Worm (Caenorhabditis elegans) whole organism, young adult: ENCODE measurements around the gene Y7A5A.7.

ENCODE experiments used
- F39B2.1 ChIP-seq: fragments of 200-800 bp; sonication (Bioruptor generic); IDR thresholded peaks from 2 replicates; pipeline ENCODE4 v1.3.6; 2022; ENCODE audit warnings: missing genetic modification reagents, missing genetic modification characterization, missing compliant biosample characterization
- F52B5.7 ChIP-seq: sonication (generic microtip); optimal IDR thresholded peaks from 2 replicates; lab custom pipeline; 2016; ENCODE audit warnings: mild to moderate bottlenecking, missing genetic modification characterization, missing compliant biosample characterization
- T07F8.4 ChIP-seq: sonication (generic microtip); optimal IDR thresholded peaks from 2 replicates; lab custom pipeline; 2016; ENCODE audit warnings: mild to moderate bottlenecking, missing genetic modification characterization, moderate library complexity, missing compliant biosample characterization
- Y95B8A.8 ChIP-seq: fragments of 200-800 bp; sonication (Bioruptor generic); IDR thresholded peaks from 2 replicates; pipeline ENCODE4 v1.3.6; 2022; ENCODE audit warnings: missing genetic modification reagents, missing genetic modification characterization, missing compliant biosample characterization
- ZK185.1 ChIP-seq: sonication (generic microtip); optimal IDR thresholded peaks from 2 replicates; lab custom pipeline; 2016; ENCODE audit warnings: mild to moderate bottlenecking, missing genetic modification characterization, missing compliant biosample characterization; ENCODE audit not compliant: poor library complexity, severe bottlenecking
- akir-1 ChIP-seq: fragments of 200-800 bp; sonication (Bioruptor generic); optimal IDR thresholded peaks from 2 replicates; lab custom pipeline; 2018; ENCODE audit warnings: mild to moderate bottlenecking, missing genetic modification characterization, moderate library complexity, missing compliant biosample characterization
- aptf-3 ChIP-seq: fragments of 200-800 bp; sonication (Bioruptor generic); IDR thresholded peaks from 2 replicates; pipeline ENCODE4 v1.3.6; 2022; ENCODE audit warnings: missing genetic modification characterization, missing compliant biosample characterization
- atf-7 ChIP-seq: sonication (generic microtip); optimal IDR thresholded peaks from 2 replicates; lab custom pipeline; 2017; ENCODE audit warnings: mild to moderate bottlenecking, missing genetic modification characterization, missing compliant biosample characterization
- attf-5 ChIP-seq: fragments of 200-800 bp; sonication (Bioruptor generic); optimal IDR thresholded peaks from 2 replicates; lab custom pipeline; 2018; ENCODE audit warnings: mild to moderate bottlenecking, missing genetic modification characterization, missing compliant biosample characterization
- cebp-1 ChIP-seq, 2 experiments: fragments of 200-800 bp in 1 of 2; sonication (Bioruptor generic) in 1 of 2; sonication (generic microtip) in 1 of 2; IDR thresholded peaks in 1 of 2; optimal IDR thresholded peaks in 1 of 2; 2 replicates each; pipeline versions ENCODE4 v1.3.6 to Lab custom; 2017 to 2022; ENCODE audit warnings: missing compliant biosample characterization in 2 of 2, missing genetic modification characterization in 2 of 2, mild to moderate bottlenecking in 1 of 2, missing genetic modification reagents in 1 of 2, moderate library complexity in 1 of 2
- dox-1 ChIP-seq: fragments of 200-800 bp; sonication (Bioruptor generic); IDR thresholded peaks from 2 replicates; pipeline ENCODE4 v1.3.6; 2022; ENCODE audit warnings: missing genetic modification reagents, missing genetic modification characterization, missing compliant biosample characterization
- efl-1 ChIP-seq: fragments of 150-350 bp; optimal IDR thresholded peaks from 2 replicates; lab custom pipeline; 2014; ENCODE audit warnings: missing biosample characterization, missing genetic modification reagents, missing genetic modification characterization
- let-607 ChIP-seq, 2 experiments: fragments of 200-800 bp in 1 of 2; sonication (Bioruptor generic) in 1 of 2; sonication (generic microtip) in 1 of 2; optimal IDR thresholded peaks; 2 replicates each; lab custom pipeline; 2016 to 2018; ENCODE audit warnings: mild to moderate bottlenecking in 2 of 2, missing compliant biosample characterization in 2 of 2, missing genetic modification characterization in 2 of 2, moderate library complexity in 2 of 2, missing genotype in 1 of 2
- lin-35 ChIP-seq, 3 experiments: fragments of 150-350 bp in 2 of 3; sonication (generic microtip) in 1 of 3; optimal IDR thresholded peaks; 2 replicates each; lab custom pipeline; 2014 to 2018; ENCODE audit warnings: missing biosample characterization in 3 of 3, missing genetic modification characterization in 3 of 3, missing genetic modification reagents in 3 of 3
- lir-1 ChIP-seq: fragments of 200-800 bp; sonication (Bioruptor generic); conservative IDR thresholded peaks from 2 replicates; pipeline ENCODE4 v1.3.6; 2022; ENCODE audit warnings: missing genetic modification reagents, missing genetic modification characterization, missing compliant biosample characterization
- lsl-1 ChIP-seq: fragments of 200-800 bp; sonication (Bioruptor generic); optimal IDR thresholded peaks from 2 replicates; lab custom pipeline; 2018; ENCODE audit warnings: mild to moderate bottlenecking, missing genetic modification characterization, moderate library complexity, missing compliant biosample characterization
- madf-10 ChIP-seq: sonication (generic microtip); optimal IDR thresholded peaks from 2 replicates; lab custom pipeline; 2016; ENCODE audit warnings: mild to moderate bottlenecking, missing genetic modification characterization, missing compliant biosample characterization
- madf-6 ChIP-seq: fragments of 200-800 bp; sonication (Bioruptor generic); IDR thresholded peaks from 2 replicates; pipeline ENCODE4 v1.3.6; 2022; ENCODE audit warnings: missing genetic modification reagents, missing genetic modification characterization, missing compliant biosample characterization
- mcd-1 ChIP-seq: fragments of 200-800 bp; sonication (Bioruptor generic); IDR thresholded peaks from 2 replicates; pipeline ENCODE4 v1.3.6; 2022; ENCODE audit warnings: missing genetic modification reagents, missing genetic modification characterization, missing compliant biosample characterization
- nfya-1 ChIP-seq: sonication (generic microtip); optimal IDR thresholded peaks from 2 replicates; lab custom pipeline; 2017; ENCODE audit warnings: antibody characterized with exemption, missing compliant biosample characterization, missing genetic modification characterization, borderline replicate concordance; ENCODE audit not compliant: insufficient read depth
- nfya-2 ChIP-seq: fragments of 200-800 bp; sonication (Bioruptor generic); IDR thresholded peaks from 2 replicates; pipeline ENCODE4 v1.3.6; 2022; ENCODE audit warnings: missing genetic modification reagents, missing genetic modification characterization, missing compliant biosample characterization
- nhr-80 ChIP-seq: sonication (generic microtip); optimal IDR thresholded peaks from 2 replicates; lab custom pipeline; 2016; ENCODE audit warnings: missing genetic modification characterization, missing compliant biosample characterization
- pbrm-1 ChIP-seq: fragments of 200-800 bp; sonication (Bioruptor generic); IDR thresholded peaks from 2 replicates; pipeline ENCODE4 v1.3.6; 2022; ENCODE audit warnings: missing genetic modification reagents, missing genetic modification characterization, missing compliant biosample characterization
- rcor-1 ChIP-seq: fragments of 200-800 bp; sonication (Bioruptor generic); IDR thresholded peaks from 2 replicates; pipeline ENCODE4 v1.3.6; 2022; ENCODE audit warnings: missing genetic modification reagents, missing genetic modification characterization, missing compliant biosample characterization
- rec-8 ChIP-seq, 2 experiments: sonication (generic microtip); optimal IDR thresholded peaks; 2 replicates each; lab custom pipeline; 2016; ENCODE audit warnings: mild to moderate bottlenecking in 2 of 2, missing genetic modification characterization in 2 of 2, missing genetic modification reagents in 2 of 2, missing genotype in 2 of 2, missing biosample characterization in 1 of 2, missing compliant biosample characterization in 1 of 2, moderate library complexity in 1 of 2
- sdz-38 ChIP-seq: sonication (generic microtip); optimal IDR thresholded peaks from 2 replicates; lab custom pipeline; 2016; ENCODE audit warnings: missing genotype, missing genetic modification characterization, missing compliant biosample characterization
- sea-2 ChIP-seq: fragments of 200-800 bp; sonication (Bioruptor generic); IDR thresholded peaks from 2 replicates; pipeline ENCODE4 v1.3.6; 2022; ENCODE audit warnings: missing genetic modification characterization, missing compliant biosample characterization
- snpc-1.1 ChIP-seq: sonication (generic microtip); optimal IDR thresholded peaks from 2 replicates; lab custom pipeline; 2017; ENCODE audit warnings: missing genetic modification characterization, mild to moderate bottlenecking, missing compliant biosample characterization, antibody characterized with exemption, moderate library complexity, missing genotype, missing genetic modification reagents; ENCODE audit not compliant: insufficient read depth
- snpc-4 ChIP-seq, 5 experiments: fragments of 150-350 bp in 1 of 5; sonication (generic microtip) in 4 of 5; optimal IDR thresholded peaks; 2 replicates each; lab custom pipeline; 2014 to 2018; ENCODE audit warnings: missing genetic modification characterization in 5 of 5, missing biosample characterization in 3 of 5, antibody characterized with exemption in 2 of 5, mild to moderate bottlenecking in 2 of 5, missing compliant biosample characterization in 2 of 5, missing genotype in 2 of 5, moderate library complexity in 2 of 5, missing genetic modification reagents in 1 of 5
- tlf-1 ChIP-seq: fragments of 200-800 bp; sonication (Bioruptor generic); optimal IDR thresholded peaks from 2 replicates; lab custom pipeline; 2018; ENCODE audit warnings: mild to moderate bottlenecking, missing genetic modification characterization, missing compliant biosample characterization
- zfh-2 ChIP-seq: fragments of 200-800 bp; sonication (Bioruptor generic); conservative IDR thresholded peaks from 2 replicates; pipeline ENCODE4 v1.3.6; 2022; ENCODE audit warnings: missing genetic modification reagents, missing genetic modification characterization, missing compliant biosample characterization
- zim-3 ChIP-seq: sonication (generic microtip); optimal IDR thresholded peaks from 2 replicates; lab custom pipeline; 2017; ENCODE audit warnings: mild to moderate bottlenecking, missing genetic modification characterization, moderate library complexity, missing compliant biosample characterization
- ztf-18 ChIP-seq: sonication (generic microtip); optimal IDR thresholded peaks from 2 replicates; lab custom pipeline; 2016; ENCODE audit warnings: missing genotype, mild to moderate bottlenecking, missing genetic modification characterization, missing compliant biosample characterization
- ztf-22 ChIP-seq: fragments of 200-800 bp; sonication (Bioruptor generic); optimal IDR thresholded peaks from 2 replicates; lab custom pipeline; 2018; ENCODE audit warnings: mild to moderate bottlenecking, missing genetic modification characterization, moderate library complexity, missing compliant biosample characterization
- ztf-25 ChIP-seq: fragments of 200-800 bp; sonication (Bioruptor generic); IDR thresholded peaks from 2 replicates; pipeline ENCODE4 v1.3.6; 2022; ENCODE audit warnings: missing genetic modification reagents, missing genetic modification characterization, missing compliant biosample characterization

Gene Y7A5A.7

DNA sequence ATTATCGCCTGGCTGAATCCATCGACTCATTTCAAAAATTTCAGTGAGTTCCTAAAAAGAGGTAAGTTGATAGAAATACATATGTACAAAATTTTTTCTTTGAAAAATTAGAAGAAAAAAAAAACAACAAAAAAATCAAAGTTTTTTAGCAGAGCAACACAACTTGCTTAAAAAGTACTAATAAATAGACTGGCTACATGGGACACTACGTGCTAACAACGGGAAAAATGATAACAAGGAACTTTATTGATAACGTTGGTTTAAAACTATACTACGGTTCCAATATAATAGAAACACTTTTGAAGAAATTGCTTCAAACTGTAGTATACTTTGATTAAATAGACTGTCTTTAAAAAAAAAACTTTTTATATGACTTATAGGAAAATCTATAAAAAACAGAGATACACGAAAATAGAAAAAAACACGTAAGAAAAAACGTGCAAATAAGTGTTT lies 34.5 kb upstream of the Y7A5A.7 start, which contains the start of gene acox-1.6:
acox-1.6 (minus strand) TSS at position 51 of the 453 bp plus-strand sequence.
- TF ChIP-seq mcd-1 (no peak), nhr-80 (tag; lab: Kevin White, UChicago) (peak; percentile 69), F39B2.1 (GFP tag; lab: Robert Waterston, UW) (no peak), ZK185.1 (tag; lab: Kevin White, UChicago) (no peak), aptf-3 (GFP tag; lab: Robert Waterston, UW) (no peak), snpc-1.1 (tag; lab: Kevin White, UChicago) (no peak), ztf-25 (GFP tag; lab: Robert Waterston, UW) (no peak)
- TF ChIP-seq, all 124 proteins: peak for 1

DNA sequence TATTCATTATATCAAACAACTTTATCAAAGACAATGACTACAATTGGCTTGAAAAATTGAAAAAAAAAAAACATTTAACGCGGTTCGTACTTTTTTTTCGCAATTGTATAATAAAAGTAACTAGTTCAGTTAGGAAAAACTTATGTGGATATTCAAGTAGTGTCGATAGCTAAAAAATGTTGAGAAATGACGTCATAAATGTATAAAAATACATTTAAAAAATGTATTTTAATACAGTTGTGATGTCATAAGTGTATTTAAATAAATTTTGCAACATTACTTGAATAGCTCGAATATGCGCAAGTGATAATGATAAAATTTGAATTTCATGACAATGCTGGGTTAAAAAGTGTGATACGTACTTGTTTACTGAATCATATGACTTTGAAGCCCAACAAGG lies 27.6 kb upstream of the Y7A5A.7 start:
- TF ChIP-seq ztf-25 (GFP tag; lab: Robert Waterston, UW) (no peak), atf-7 (tag; lab: Kevin White, UChicago) (no peak), sdz-38 (tag; lab: Kevin White, UChicago) (no peak), nfya-2 (GFP tag; lab: Robert Waterston, UW) (no peak), akir-1 (GFP tag; lab: Kevin White, UChicago) (no peak), madf-6 (GFP tag; lab: Robert Waterston, UW) (no peak), Y95B8A.8 (GFP tag; lab: Robert Waterston, UW) (no peak), ztf-18 (tag; lab: Kevin White, UChicago) (no peak), rcor-1 (GFP tag; lab: Robert Waterston, UW) (no peak), madf-10 (no peak), tlf-1 (GFP tag; lab: Kevin White, UChicago) (no peak), let-607 (tag; optimal IDR thresholded peaks at IDR 0.05; lab: Kevin White, UChicago) (no peak), attf-5 (GFP tag; lab: Kevin White, UChicago) (no peak), dox-1 (GFP tag; lab: Robert Waterston, UW) (no peak), zfh-2 (GFP tag; lab: Robert Waterston, UW) (no peak), lin-35 (GFP tag; optimal IDR thresholded peaks at IDR 0.05; lab: Kevin White, UChicago) (no peak), snpc-4 (GFP tag; optimal IDR thresholded peaks at IDR 0.05; lab: Kevin White, UChicago) (no peak), snpc-4 (tag; optimal IDR thresholded peaks at IDR 0.05; lab: Kevin White, UChicago) (no peak)

DNA sequence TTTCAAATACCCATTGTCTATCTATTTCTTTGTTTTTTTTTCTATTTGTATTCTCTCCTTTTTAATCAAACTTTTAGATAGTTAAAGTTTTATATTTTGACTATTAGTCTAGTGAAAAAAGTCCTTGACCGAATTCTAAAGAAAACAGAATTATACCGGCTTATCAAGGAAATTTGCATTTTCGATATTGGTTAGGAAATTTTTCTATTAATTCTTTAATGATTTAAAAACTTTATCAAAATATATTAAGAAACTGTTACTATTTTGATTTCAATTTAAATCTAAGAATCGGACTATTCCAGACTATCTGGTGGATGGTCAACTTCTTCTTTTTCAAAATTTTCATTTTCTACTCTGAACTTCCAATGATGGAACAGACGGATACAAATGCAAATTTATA lies 24.1 kb upstream of the Y7A5A.7 start, which contains the start of gene Y7A5A.20:
Y7A5A.20 (plus strand) TSS at position 301 of the 400 bp plus-strand sequence.
- TF ChIP-seq lir-1, result no peak
- TF ChIP-seq T07F8.4 (tag; lab: Kevin White, UChicago), result no peak
- no peak for TF ChIP-seq mcd-1
- TF ChIP-seq nfya-1 (tag; lab: Kevin White, UChicago), result no peak
- TF ChIP-seq zim-3 (tag; lab: Kevin White, UChicago), result no peak
- TF ChIP-seq rec-8 (tag; optimal IDR thresholded peaks at IDR 0.05; lab: Kevin White, UChicago), result no peak
- no peak for TF ChIP-seq F39B2.1 (GFP tag; lab: Robert Waterston, UW)
- no peak for TF ChIP-seq efl-1 (GFP tag; lab: Kevin White, UChicago)
- TF ChIP-seq sea-2 (GFP tag; lab: Robert Waterston, UW), result no peak
- no peak for TF ChIP-seq cebp-1 (GFP tag; IDR thresholded peaks at IDR 0.05; lab: Robert Waterston, UW)
- no peak for TF ChIP-seq cebp-1 (tag; optimal IDR thresholded peaks at IDR 0.05; lab: Kevin White, UChicago)

DNA sequence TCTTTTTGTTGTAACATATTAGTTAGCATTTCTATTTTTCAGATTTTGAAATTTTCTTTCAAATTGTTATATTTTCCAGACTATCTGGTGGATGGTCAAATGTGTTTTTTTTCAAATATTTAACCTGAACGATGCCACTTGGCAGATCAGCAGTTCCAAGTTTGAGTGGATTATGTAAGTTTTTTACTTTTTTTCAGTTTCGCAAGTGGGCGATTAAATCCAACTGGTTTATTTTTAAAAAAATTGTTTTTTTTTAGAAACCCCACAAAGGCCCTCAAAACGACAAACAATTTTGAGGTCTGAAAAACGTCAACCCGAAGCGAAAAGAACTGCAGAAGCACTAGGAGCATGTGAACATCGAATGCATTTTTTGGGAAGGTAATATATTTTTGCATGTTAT lies 22.9 kb upstream of the Y7A5A.7 start, which contains the start of gene Y7A5A.9:
Y7A5A.9 (plus strand) TSS at position 301 of the 400 bp plus-strand sequence.
- TF ChIP-seq F52B5.7 (no peak), pbrm-1 (GFP tag; lab: Robert Waterston, UW) (no peak), ztf-22 (GFP tag; lab: Kevin White, UChicago) (no peak), Y95B8A.8 (GFP tag; lab: Robert Waterston, UW) (no peak), lsl-1 (GFP tag; lab: Kevin White, UChicago) (no peak)
- TF ChIP-seq, all 124 proteins: peak for 0
